Worm (Caenorhabditis elegans): Measurements from ENCODE around the gene Y53F4B.18.

ce11 chrII:15074760-15075159 is 3.3 kb upstream of the Y53F4B.18 start:
- TF ChIP-seq pha-4 (tag; optimal IDR thresholded peaks at IDR 0.05) (no peak), F52B5.7 (tag; optimal IDR thresholded peaks at IDR 0.05) (no peak), B0261.1 (tag; optimal IDR thresholded peaks at IDR 0.05) (no peak), ceh-27 (GFP tag; optimal IDR thresholded peaks at IDR 0.05) (no peak), madf-6 (GFP tag; IDR thresholded peaks at IDR 0.05) (no peak), tbp1 (GFP tag; optimal IDR thresholded peaks at IDR 0.05) (no peak)
